Fruit fly (Drosophila melanogaster) whole organism, embryonic: ENCODE data around the gene CG7810.
A peak's percentile ranks its signal among the peaks of the same experiment; 100 is the strongest.

Experiments used
- ATbp ChIP-seq: fragments of 200-800 bp; sonication (Bioruptor generic); optimal IDR thresholded peaks from 2 replicates; lab custom pipeline; 2017; ENCODE audit warnings: missing biosample characterization, mild to moderate bottlenecking, missing genetic modification characterization, missing genetic modification reagents
- Bteb2 ChIP-seq: fragments of 200-800 bp; sonication (Bioruptor generic); optimal IDR thresholded peaks from 2 replicates; lab custom pipeline; 2016; ENCODE audit warnings: missing biosample characterization, missing genetic modification characterization
- CG10366 ChIP-seq: fragments of 200-800 bp; sonication (Bioruptor generic); IDR thresholded peaks from 2 replicates; pipeline ENCODE4 v1.3.6; 2022; ENCODE audit warnings: missing biosample characterization, missing genetic modification characterization
- CG10979 ChIP-seq: fragments of 200-800 bp; sonication (Bioruptor generic); optimal IDR thresholded peaks from 2 replicates; lab custom pipeline; 2018; ENCODE audit warnings: missing biosample characterization, mild to moderate bottlenecking, missing genetic modification characterization, moderate library complexity
- CG11456 ChIP-seq: fragments of 200-800 bp; sonication (Bioruptor generic); IDR thresholded peaks from 3 replicates; pipeline ENCODE4 v1.3.6; 2022; ENCODE audit warnings: missing biosample characterization, missing genetic modification characterization
- CG12744 ChIP-seq: fragments of 200-800 bp; sonication (Bioruptor generic); optimal IDR thresholded peaks from 2 replicates; lab custom pipeline; 2016; ENCODE audit warnings: missing biosample characterization, missing genetic modification characterization
- CG13123 ChIP-seq: fragments of 200-800 bp; sonication (Bioruptor generic); optimal IDR thresholded peaks from 2 replicates; lab custom pipeline; 2016; ENCODE audit warnings: missing biosample characterization, missing genetic modification characterization
- CG13287 ChIP-seq: fragments of 200-800 bp; sonication (Bioruptor generic); IDR thresholded peaks from 2 replicates; pipeline ENCODE4 v1.3.6; 2022; ENCODE audit warnings: missing biosample characterization, missing genetic modification characterization; ENCODE audit not compliant: partially characterized antibody
- CG17186 ChIP-seq: fragments of 200-800 bp; sonication (Bioruptor generic); optimal IDR thresholded peaks from 3 replicates; lab custom pipeline; 2017; ENCODE audit warnings: missing biosample characterization, missing genetic modification reagents, missing genetic modification characterization
- CG18011 ChIP-seq: fragments of 200-800 bp; sonication (Bioruptor generic); optimal IDR thresholded peaks from 2 replicates; lab custom pipeline; 2017; ENCODE audit warnings: missing biosample characterization, missing genetic modification characterization, mild to moderate bottlenecking, moderate library complexity, missing genotype
- CG2202 ChIP-seq: fragments of 200-800 bp; sonication (Bioruptor generic); optimal IDR thresholded peaks from 2 replicates; lab custom pipeline; 2018; ENCODE audit warnings: missing biosample characterization, mild to moderate bottlenecking, missing genetic modification characterization
- CG32532 ChIP-seq: fragments of 200-800 bp; sonication (Bioruptor generic); IDR thresholded peaks from 2 replicates; pipeline ENCODE4 v1.3.6; 2022; ENCODE audit warnings: missing biosample characterization, missing genetic modification characterization
- CG3995 ChIP-seq: fragments of 200-800 bp; sonication (Bioruptor generic); optimal IDR thresholded peaks from 3 replicates; lab custom pipeline; 2016; ENCODE audit warnings: missing biosample characterization, missing genetic modification characterization
- CG4424 ChIP-seq: fragments of 200-800 bp; sonication (Bioruptor generic); optimal IDR thresholded peaks from 3 replicates; lab custom pipeline; 2016; ENCODE audit warnings: missing biosample characterization, missing genetic modification characterization
- CG6272 ChIP-seq: fragments of 200-800 bp; sonication (Bioruptor generic); IDR thresholded peaks from 2 replicates; pipeline ENCODE4 v1.3.6; 2022; ENCODE audit warnings: missing biosample characterization, missing genetic modification characterization
- CG6689 ChIP-seq: fragments of 200-800 bp; sonication (Bioruptor generic); IDR thresholded peaks from 2 replicates; pipeline ENCODE4 v1.3.6; 2022; ENCODE audit warnings: missing biosample characterization, missing genetic modification characterization
- CG7372 ChIP-seq: fragments of 200-800 bp; sonication (Bioruptor generic); IDR thresholded peaks from 2 replicates; pipeline ENCODE4 v1.3.6; 2022; ENCODE audit warnings: missing biosample characterization, missing genetic modification characterization
- CG7745 ChIP-seq: fragments of 200-800 bp; sonication (Bioruptor generic); optimal IDR thresholded peaks from 2 replicates; lab custom pipeline; 2018; ENCODE audit warnings: missing biosample characterization, mild to moderate bottlenecking, missing genetic modification characterization, moderate library complexity
- CG7963 ChIP-seq: fragments of 200-800 bp; sonication (Bioruptor generic); IDR thresholded peaks from 3 replicates; pipeline ENCODE4 v1.3.6; 2022; ENCODE audit warnings: missing biosample characterization, missing genetic modification characterization; ENCODE audit not compliant: partially characterized antibody
- CG8765 ChIP-seq: fragments of 200-800 bp; sonication (Bioruptor generic); IDR thresholded peaks from 2 replicates; pipeline ENCODE4 v1.3.6; 2022; ENCODE audit warnings: missing biosample characterization, missing genetic modification characterization
- CoRest ChIP-seq: fragments of 200-800 bp; sonication (Bioruptor generic); optimal IDR thresholded peaks from 3 replicates; lab custom pipeline; 2018; ENCODE audit warnings: missing biosample characterization, mild to moderate bottlenecking, missing genetic modification characterization, moderate library complexity
- Drgx ChIP-seq: fragments of 200-800 bp; sonication (Bioruptor generic); IDR thresholded peaks from 2 replicates; pipeline ENCODE4 v1.3.6; 2022; ENCODE audit warnings: missing biosample characterization, missing genetic modification characterization
- E2f2 ChIP-seq: fragments of 200-800 bp; sonication (Bioruptor generic); IDR thresholded peaks from 2 replicates; pipeline ENCODE4 v1.3.6; 2022; ENCODE audit warnings: missing biosample characterization, missing genetic modification characterization
- ERR ChIP-seq: fragments of 200-800 bp; sonication (Bioruptor generic); optimal IDR thresholded peaks from 2 replicates; lab custom pipeline; 2016; ENCODE audit warnings: missing biosample characterization, missing genetic modification characterization
- Optix ChIP-seq: fragments of 200-800 bp; sonication (Bioruptor generic); IDR thresholded peaks from 3 replicates; pipeline ENCODE4 v1.3.6; 2022; ENCODE audit warnings: missing biosample characterization, missing genetic modification characterization
- Ravus ChIP-seq: fragments of 200-800 bp; sonication (Bioruptor generic); IDR thresholded peaks from 2 replicates; pipeline ENCODE4 v1.3.6; 2022; ENCODE audit warnings: missing biosample characterization, missing genetic modification characterization
- Rx ChIP-seq: fragments of 200-800 bp; sonication (Bioruptor generic); IDR thresholded peaks from 2 replicates; pipeline ENCODE4 v1.3.6; 2022; ENCODE audit warnings: missing biosample characterization, missing genetic modification characterization
- Sry-β ChIP-seq: fragments of 200-800 bp; sonication (Bioruptor generic); optimal IDR thresholded peaks from 2 replicates; lab custom pipeline; 2018; ENCODE audit warnings: missing biosample characterization, mild to moderate bottlenecking, missing genetic modification characterization, moderate library complexity
- Trl ChIP-seq, 3 experiments: fragments of >200 bp in 2 of 3; fragments of 200-800 bp in 1 of 3; sonication (Bioruptor generic) in 1 of 3; optimal IDR thresholded peaks; 2 replicates in 1 of 3; 3 replicates in 2 of 3; lab custom pipeline; 2016 to 2017; ENCODE audit warnings: missing biosample characterization in 1 of 3, missing genetic modification characterization in 1 of 3
- Usf ChIP-seq: fragments of 200-800 bp; sonication (Bioruptor generic); optimal IDR thresholded peaks from 2 replicates; lab custom pipeline; 2017; ENCODE audit warnings: missing genotype, missing biosample characterization, missing genetic modification characterization
- ara ChIP-seq: fragments of 200-800 bp; sonication (Bioruptor generic); IDR thresholded peaks from 2 replicates; pipeline ENCODE4 v1.3.6; 2022; ENCODE audit warnings: missing biosample characterization, missing genetic modification characterization
- chinmo ChIP-seq: fragments of 200-800 bp; sonication (Bioruptor generic); IDR thresholded peaks from 4 replicates; pipeline ENCODE4 v1.3.6; 2022; ENCODE audit warnings: missing biosample characterization, missing genetic modification characterization; ENCODE audit not compliant: partially characterized antibody
- ci ChIP-seq: fragments of 200-800 bp; sonication (Bioruptor generic); IDR thresholded peaks from 3 replicates; pipeline ENCODE4 v1.3.6; 2022; ENCODE audit warnings: missing biosample characterization, missing genetic modification characterization
- cwo ChIP-seq: fragments of 200-800 bp; sonication (Bioruptor generic); optimal IDR thresholded peaks from 3 replicates; lab custom pipeline; 2017; ENCODE audit warnings: missing biosample characterization, missing genetic modification characterization, mild to moderate bottlenecking, moderate library complexity, missing genetic modification reagents
- dmrt99B ChIP-seq: fragments of 200-800 bp; sonication (Bioruptor generic); optimal IDR thresholded peaks from 2 replicates; lab custom pipeline; 2018; ENCODE audit warnings: missing biosample characterization, mild to moderate bottlenecking, missing genetic modification characterization, moderate library complexity
- ewg ChIP-seq: fragments of 200-800 bp; sonication (Bioruptor generic); optimal IDR thresholded peaks from 3 replicates; lab custom pipeline; 2017; ENCODE audit warnings: mild to moderate bottlenecking, missing biosample characterization, missing genetic modification reagents, missing genetic modification characterization
- fd64A ChIP-seq: fragments of 200-800 bp; sonication (Bioruptor generic); optimal IDR thresholded peaks from 3 replicates; lab custom pipeline; 2018; ENCODE audit warnings: missing biosample characterization, mild to moderate bottlenecking, missing genetic modification characterization
- fd96Cb ChIP-seq: fragments of 200-800 bp; sonication (Bioruptor generic); optimal IDR thresholded peaks from 2 replicates; lab custom pipeline; 2018; ENCODE audit warnings: missing biosample characterization, mild to moderate bottlenecking, missing genetic modification characterization, moderate library complexity
- fu2 ChIP-seq: fragments of 200-800 bp; sonication (Bioruptor generic); optimal IDR thresholded peaks from 2 replicates; lab custom pipeline; 2016; ENCODE audit warnings: missing biosample characterization, missing genetic modification characterization
- insv ChIP-seq, 2 experiments: fragments of 200-800 bp; sonication (Bioruptor generic); optimal IDR thresholded peaks; 3 replicates each; lab custom pipeline; 2016 to 2018; ENCODE audit warnings: missing biosample characterization in 2 of 2, missing genetic modification characterization in 2 of 2
- jumu ChIP-seq: fragments of 200-800 bp; sonication (Bioruptor generic); optimal IDR thresholded peaks from 3 replicates; lab custom pipeline; 2016; ENCODE audit warnings: missing biosample characterization, missing genetic modification characterization
- lov ChIP-seq, 2 experiments: fragments of 200-800 bp in 1 of 2; fragments of >200 bp in 1 of 2; sonication (Bioruptor generic) in 1 of 2; IDR thresholded peaks in 1 of 2; optimal IDR thresholded peaks in 1 of 2; 2 replicates in 1 of 2; 3 replicates in 1 of 2; pipeline versions ENCODE4 v1.3.6 to Lab custom; 2017 to 2022; ENCODE audit warnings: missing biosample characterization in 1 of 2, missing genetic modification characterization in 1 of 2
- odd ChIP-seq: fragments of 200-800 bp; sonication (Bioruptor generic); optimal IDR thresholded peaks from 2 replicates; lab custom pipeline; 2017; ENCODE audit warnings: missing biosample characterization, mild to moderate bottlenecking, missing genetic modification characterization
- prd ChIP-seq, 3 experiments: fragments of >200 bp in 2 of 3; fragments of 200-800 bp in 1 of 3; sonication (Bioruptor generic) in 1 of 3; optimal IDR thresholded peaks in 2 of 3; IDR thresholded peaks in 1 of 3; 2 replicates in 2 of 3; 3 replicates in 1 of 3; pipeline versions ENCODE4 v1.3.6 to Lab custom; 2017 to 2022; ENCODE audit warnings: missing biosample characterization in 1 of 3, missing genetic modification characterization in 1 of 3
- repo ChIP-seq: fragments of 200-800 bp; sonication (Bioruptor generic); optimal IDR thresholded peaks from 2 replicates; lab custom pipeline; 2016; ENCODE audit warnings: missing biosample characterization, missing genetic modification characterization
- sens ChIP-seq: fragments of 200-800 bp; sonication (Bioruptor generic); peaks from one replicate; lab custom pipeline; 2016; ENCODE audit warnings: missing biosample characterization, missing genetic modification characterization
- sob ChIP-seq: fragments of 200-800 bp; sonication (Bioruptor generic); IDR thresholded peaks from 2 replicates; pipeline ENCODE4 v1.3.6; 2022; ENCODE audit warnings: missing biosample characterization, missing genetic modification characterization
- usp ChIP-seq: fragments of >200 bp; optimal IDR thresholded peaks from 2 replicates; lab custom pipeline; 2017; ENCODE audit warnings: missing biosample characterization, missing genetic modification characterization
- zf30C ChIP-seq: fragments of 200-800 bp; sonication (Bioruptor generic); optimal IDR thresholded peaks from 3 replicates; lab custom pipeline; 2018; ENCODE audit warnings: missing biosample characterization, mild to moderate bottlenecking, missing genetic modification characterization

CG7810 gene

DNA sequence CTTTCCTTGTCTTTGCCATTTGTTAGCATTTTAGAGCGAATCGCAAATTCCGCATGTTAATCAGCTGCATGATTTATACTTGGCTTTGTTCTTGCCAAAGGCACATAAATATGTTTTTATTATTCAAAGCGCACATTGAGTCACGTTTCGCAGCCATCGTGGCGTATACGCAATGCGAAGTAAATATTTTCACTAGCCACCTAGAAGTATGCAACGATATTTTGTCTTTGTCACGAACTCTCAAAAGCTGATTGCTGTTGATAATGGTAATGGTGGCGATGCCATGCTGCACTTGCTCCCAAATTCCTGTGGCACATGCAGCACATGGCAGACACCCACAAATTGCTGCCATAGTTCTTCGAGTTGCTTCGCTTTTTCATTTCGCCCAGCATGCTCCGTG, 23.7 kb upstream of the CG7810 start:
- TF ChIP-seq repo (GFP tag; lab: Kevin White, UChicago) (peak; percentile 8), ERR (GFP tag; lab: Kevin White, UChicago) (no peak), CG10366 (GFP tag; lab: Robert Waterston, UW) (peak; percentile 20; the same call in 1 of the 2 replicates), prd (optimal IDR thresholded peaks at IDR 0.05; lab: Kevin White, UChicago) (no peak), prd (GFP tag; IDR thresholded peaks at IDR 0.05; lab: Robert Waterston, UW) (0 out of 3 replicates have a peak, but pooled peaks have one; percentile 36), fu2 (no peak), CG2202 (tag; lab: Kevin White, UChicago) (no peak), CG13123 (GFP tag; lab: Kevin White, UChicago) (no peak), CG11456 (GFP tag; lab: Robert Waterston, UW) (no peak), Usf (GFP tag; lab: Kevin White, UChicago) (no peak), CG3995 (GFP tag; lab: Kevin White, UChicago) (peak; percentile 44), Drgx (GFP tag; lab: Robert Waterston, UW) (0 out of 2 replicates have a peak, but pooled peaks have one; percentile 38), ci (GFP tag; lab: Robert Waterston, UW) (peak; percentile 74; the same call in 2 of the 3 replicates), ara (GFP tag; lab: Robert Waterston, UW) (peak; percentile 14; the same call in 1 of the 2 replicates), CoRest (peak; percentile 11), CG32532 (GFP tag; lab: Robert Waterston, UW) (0 out of 2 replicates have a peak, but pooled peaks have one; percentile 32), fd64A (GFP tag; lab: Kevin White, UChicago) (no peak), CG10979 (tag; lab: Kevin White, UChicago) (peak; percentile 49), sens (GFP tag; lab: Kevin White, UChicago) (peak; percentile 81), CG12744 (GFP tag; lab: Kevin White, UChicago) (peak; percentile 31), CG7963 (GFP tag; lab: Robert Waterston, UW) (no peak), chinmo (GFP tag; lab: Robert Waterston, UW) (0 out of 4 replicates have a peak, but pooled peaks have one; percentile 68), dmrt99B (tag; lab: Kevin White, UChicago) (no peak), Sry-β (no peak), CG17186 (GFP tag; lab: Kevin White, UChicago) (no peak), sob (GFP tag; lab: Robert Waterston, UW) (0 out of 2 replicates have a peak, but pooled peaks have one; percentile 28), cwo (GFP tag; lab: Kevin White, UChicago) (peak; percentile 10), zf30C (GFP tag; lab: Kevin White, UChicago) (no peak), CG8765 (no peak), CG13287 (GFP tag; lab: Robert Waterston, UW) (peak; percentile 30; the same call in 1 of the 2 replicates), CG4424 (GFP tag; lab: Kevin White, UChicago) (no peak), fd96Cb (no peak), CG7372 (GFP tag; lab: Robert Waterston, UW) (peak; percentile 99), lov (optimal IDR thresholded peaks at IDR 0.05; lab: Kevin White, UChicago) (no peak), lov (GFP tag; IDR thresholded peaks at IDR 0.05; lab: Robert Waterston, UW) (peak; percentile 66; the same call in 1 of the 3 replicates), Trl (optimal IDR thresholded peaks at IDR 0.05; lab: Kevin White, UChicago) (no peak), Trl (GFP tag; optimal IDR thresholded peaks at IDR 0.05; lab: Kevin White, UChicago) (no peak), E2f2 (no peak), CG7745 (no peak), insv (GFP tag; optimal IDR thresholded peaks at IDR 0.05; lab: Kevin White, UChicago) (no peak), Optix (GFP tag; lab: Robert Waterston, UW) (0 out of 3 replicates have a peak, but pooled peaks have one; percentile 24), jumu (no peak), Rx (peak; percentile 40; the same call in 1 of the 2 replicates), CG6272 (GFP tag; lab: Robert Waterston, UW) (0 out of 2 replicates have a peak, but pooled peaks have one; percentile 25), Ravus (GFP tag; lab: Robert Waterston, UW) (no peak), odd (no peak), CG18011 (GFP tag; lab: Kevin White, UChicago) (peak; percentile 96), ewg (GFP tag; lab: Kevin White, UChicago) (no peak), usp (no peak), ATbp (GFP tag; lab: Kevin White, UChicago) (no peak), Bteb2 (no peak), CG6689 (GFP tag; lab: Robert Waterston, UW) (0 out of 2 replicates have a peak, but pooled peaks have one; percentile 18)
